Fruit fly (Drosophila melanogaster): ENCODE measurements around the gene Doc3.

- no peak for TF ChIP-seq Hr39 (GFP tag; optimal IDR thresholded peaks at IDR 0.05)
- no peak for TF ChIP-seq Smox (GFP tag; optimal IDR thresholded peaks at IDR 0.05)
- TF ChIP-seq CG3919 (GFP tag; optimal IDR thresholded peaks at IDR 0.05) = no peak
- no peak for TF ChIP-seq CG6808 (GFP tag; optimal IDR thresholded peaks at IDR 0.05)
- no peak for TF ChIP-seq Sox102F (GFP tag; optimal IDR thresholded peaks at IDR 0.05)
- TF ChIP-seq Hr4 (GFP tag; optimal IDR thresholded peaks at IDR 0.05) = no peak
- no peak for TF ChIP-seq Eip75B (GFP tag; optimal IDR thresholded peaks at IDR 0.05)
Measured at dm6 chr3L:8982044-8982443, 23.0 kb upstream of the Doc3 start.

All from whole organism, prepupa.